Worm (Caenorhabditis elegans) whole organism, young adult: ENCODE data around the gene C56E6.4.

ENCODE experiments used
- F37B4.10 ChIP-seq: fragments of 200-800 bp; sonication (Bioruptor generic); IDR thresholded peaks from 2 replicates; pipeline ENCODE4 v1.3.6; 2022; ENCODE audit warnings: missing genetic modification characterization, missing compliant biosample characterization
- ekl-4 ChIP-seq: fragments of 200-800 bp; sonication (Bioruptor generic); IDR thresholded peaks from 2 replicates; pipeline ENCODE4 v1.3.6; 2022; ENCODE audit warnings: missing genetic modification reagents, missing genetic modification characterization, missing compliant biosample characterization

DNA sequence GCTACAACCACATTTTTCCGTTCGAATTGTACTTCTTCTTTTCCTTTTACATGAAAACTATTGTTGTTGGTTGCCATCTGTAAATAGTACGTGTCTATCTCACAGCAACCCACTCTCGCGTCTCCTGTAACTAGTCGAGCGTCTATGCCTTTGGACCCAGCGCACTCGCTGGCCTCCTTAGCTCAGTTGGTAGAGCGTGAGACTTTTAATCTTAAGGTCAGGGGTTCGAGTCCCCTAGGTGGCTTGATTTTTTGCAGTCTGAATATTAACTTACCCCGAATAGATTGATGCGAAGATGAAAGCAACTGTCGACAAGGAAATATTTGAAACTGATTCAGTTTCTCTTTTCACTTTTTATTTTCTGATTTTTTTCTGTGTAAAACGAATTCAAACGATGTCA lies 36.5 kb upstream of the C56E6.4 start, which contains the start of gene mpz-3:
- TF ChIP-seq F37B4.10 (GFP tag; lab: Robert Waterston, UW) (no peak), ekl-4 (GFP tag; lab: Robert Waterston, UW) (no peak)
